Worm (Caenorhabditis elegans) whole organism, L2 larva: ENCODE data around the gene H01M10.1.

Experiments used
- C34F6.9 ChIP-seq: fragments of 150-350 bp; optimal IDR thresholded peaks from 2 replicates; lab custom pipeline; 2014; ENCODE audit warnings: missing biosample characterization, missing genetic modification characterization
- F13H6.1 ChIP-seq: sonication (generic microtip); optimal IDR thresholded peaks from 2 replicates; lab custom pipeline; 2016; ENCODE audit warnings: missing genetic modification characterization, missing compliant biosample characterization
- Y55F3AM.14 ChIP-seq: fragments of 200-800 bp; sonication (Bioruptor generic); optimal IDR thresholded peaks from 2 replicates; lab custom pipeline; 2018; ENCODE audit warnings: mild to moderate bottlenecking, missing genetic modification characterization, missing compliant biosample characterization
- ZK546.5 ChIP-seq: sonication (generic microtip); optimal IDR thresholded peaks from 2 replicates; lab custom pipeline; 2017; ENCODE audit warnings: missing biosample characterization, missing genetic modification characterization
- alr-1 ChIP-seq: fragments of 150-350 bp; optimal IDR thresholded peaks from 2 replicates; lab custom pipeline; 2014; ENCODE audit warnings: missing biosample characterization, missing genetic modification characterization
- aly-2 ChIP-seq: fragments of 150-350 bp; optimal IDR thresholded peaks from 2 replicates; lab custom pipeline; 2014; ENCODE audit warnings: missing biosample characterization, missing genetic modification characterization
- ama-1 ChIP-seq: fragments of 150-350 bp; optimal IDR thresholded peaks from 2 replicates; lab custom pipeline; 2018; ENCODE audit warnings: inconsistent platforms
- blmp-1 ChIP-seq: sonication (generic microtip); optimal IDR thresholded peaks from 2 replicates; lab custom pipeline; 2017; ENCODE audit warnings: missing genetic modification characterization, mild to moderate bottlenecking, missing compliant biosample characterization, antibody characterized with exemption, moderate library complexity; ENCODE audit not compliant: insufficient read depth
- ceh-16 ChIP-seq: fragments of 150-350 bp; optimal IDR thresholded peaks from 2 replicates; lab custom pipeline; 2014; ENCODE audit warnings: missing biosample characterization, missing genetic modification characterization
- ceh-82 ChIP-seq: fragments of 150-350 bp; optimal IDR thresholded peaks from 2 replicates; lab custom pipeline; 2014; ENCODE audit warnings: missing biosample characterization, missing genetic modification characterization
- crh-2 ChIP-seq: sonication (generic microtip); optimal IDR thresholded peaks from 2 replicates; lab custom pipeline; 2017; ENCODE audit warnings: missing biosample characterization, missing genetic modification characterization
- dmd-4 ChIP-seq: sonication (generic microtip); optimal IDR thresholded peaks from 2 replicates; lab custom pipeline; 2017; ENCODE audit warnings: missing biosample characterization, missing genetic modification characterization
- egl-27 ChIP-seq: sonication (generic microtip); optimal IDR thresholded peaks from 3 replicates; lab custom pipeline; 2017; ENCODE audit warnings: missing biosample characterization, missing genetic modification reagents, missing genetic modification characterization
- elt-3 ChIP-seq: sonication (generic microtip); optimal IDR thresholded peaks from 2 replicates; lab custom pipeline; 2017; ENCODE audit warnings: missing biosample characterization, missing genetic modification characterization
- fos-1 ChIP-seq: fragments of 150-350 bp; optimal IDR thresholded peaks from 2 replicates; lab custom pipeline; 2014; ENCODE audit warnings: missing biosample characterization, missing genetic modification characterization
- gmeb-1 ChIP-seq: fragments of 150-350 bp; optimal IDR thresholded peaks from 2 replicates; lab custom pipeline; 2014; ENCODE audit warnings: missing biosample characterization, missing genetic modification characterization
- lin-11 ChIP-seq: fragments of 150-350 bp; sonication (generic microtip); optimal IDR thresholded peaks from 2 replicates; lab custom pipeline; 2014; ENCODE audit warnings: missing biosample characterization, missing genetic modification characterization, inconsistent platforms, mixed read lengths
- lin-13 ChIP-seq: fragments of 150-350 bp; optimal IDR thresholded peaks from 2 replicates; lab custom pipeline; 2014; ENCODE audit warnings: missing biosample characterization, missing genetic modification reagents, missing genetic modification characterization
- lin-39 ChIP-seq: fragments of 150-350 bp; optimal IDR thresholded peaks from 2 replicates; lab custom pipeline; 2014; ENCODE audit warnings: missing biosample characterization, missing genetic modification reagents, missing genetic modification characterization
- lsy-2 ChIP-seq, 2 experiments: fragments of 150-350 bp in 1 of 2; sonication (generic microtip) in 1 of 2; optimal IDR thresholded peaks; 2 replicates each; lab custom pipeline; 2014 to 2017; ENCODE audit warnings: missing biosample characterization in 2 of 2, missing genetic modification characterization in 2 of 2
- mbf-1 ChIP-seq: sonication (generic microtip); optimal IDR thresholded peaks from 2 replicates; lab custom pipeline; 2017; ENCODE audit warnings: missing biosample characterization, missing genetic modification characterization
- mdl-1 ChIP-seq, 2 experiments: fragments of 150-350 bp in 1 of 2; sonication (generic microtip) in 1 of 2; optimal IDR thresholded peaks; 2 replicates each; lab custom pipeline; 2017; ENCODE audit warnings: missing biosample characterization in 2 of 2, missing genetic modification characterization in 2 of 2
- nhr-10 ChIP-seq: sonication (generic microtip); optimal IDR thresholded peaks from 2 replicates; lab custom pipeline; 2017; ENCODE audit warnings: missing biosample characterization, missing genetic modification characterization
- nhr-12 ChIP-seq: fragments of 150-350 bp; optimal IDR thresholded peaks from 2 replicates; lab custom pipeline; 2014; ENCODE audit warnings: missing biosample characterization, missing genetic modification characterization
- nhr-129 ChIP-seq: fragments of 150-350 bp; optimal IDR thresholded peaks from 2 replicates; lab custom pipeline; 2014; ENCODE audit warnings: missing biosample characterization, missing genetic modification characterization
- nhr-25 ChIP-seq: fragments of 150-350 bp; sonication (generic microtip); optimal IDR thresholded peaks from 3 replicates; lab custom pipeline; 2014; ENCODE audit warnings: missing biosample characterization, missing genetic modification characterization
- nhr-6 ChIP-seq: fragments of 150-350 bp; optimal IDR thresholded peaks from 2 replicates; lab custom pipeline; 2014; ENCODE audit warnings: missing biosample characterization, missing genetic modification characterization
- peb-1 ChIP-seq: fragments of 150-350 bp; optimal IDR thresholded peaks from 2 replicates; lab custom pipeline; 2014; ENCODE audit warnings: missing biosample characterization, missing genetic modification characterization
- sem-4 ChIP-seq: fragments of 150-350 bp; optimal IDR thresholded peaks from 2 replicates; lab custom pipeline; 2014; ENCODE audit warnings: missing biosample characterization, missing genetic modification reagents, missing genetic modification characterization
- skn-1 ChIP-seq: sonication (generic microtip); optimal IDR thresholded peaks from 2 replicates; lab custom pipeline; 2017; ENCODE audit warnings: missing biosample characterization, missing genetic modification characterization
- sma-3 ChIP-seq: sonication (generic microtip); optimal IDR thresholded peaks from 2 replicates; lab custom pipeline; 2016; ENCODE audit warnings: missing genetic modification reagents, missing genetic modification characterization, missing compliant biosample characterization
- sma-9 ChIP-seq, 2 experiments: fragments of 150-350 bp in 1 of 2; sonication (generic microtip) in 1 of 2; optimal IDR thresholded peaks; 2 replicates each; lab custom pipeline; 2014 to 2016; ENCODE audit warnings: missing genetic modification characterization in 2 of 2, mild to moderate bottlenecking in 1 of 2, missing biosample characterization in 1 of 2, missing compliant biosample characterization in 1 of 2, missing genetic modification reagents in 1 of 2, moderate library complexity in 1 of 2
- snpc-4 ChIP-seq: fragments of 150-350 bp; optimal IDR thresholded peaks from 2 replicates; lab custom pipeline; 2014; ENCODE audit warnings: missing biosample characterization, missing genetic modification characterization
- unc-55 ChIP-seq: fragments of 150-350 bp; sonication (generic microtip); optimal IDR thresholded peaks from 3 replicates; lab custom pipeline; 2014; ENCODE audit warnings: missing biosample characterization, missing genetic modification reagents, missing genetic modification characterization
- ztf-1 ChIP-seq: fragments of 200-800 bp; sonication (Bioruptor generic); conservative IDR thresholded peaks from 2 replicates; pipeline ENCODE4 v1.3.6; 2022; ENCODE audit warnings: missing genetic modification characterization, missing compliant biosample characterization
- ztf-4 ChIP-seq: fragments of 150-350 bp; optimal IDR thresholded peaks from 2 replicates; lab custom pipeline; 2014; ENCODE audit warnings: missing biosample characterization, missing genetic modification characterization

H01M10.1 gene

ce11 chrX:2583135-2583683, 2.8 kb upstream of the H01M10.1 start:
- TF ChIP-seq nhr-12 (tag; lab: Kevin White, UChicago) (no peak), nhr-25 (tag; lab: Kevin White, UChicago) (peak; percentile 24)

DNA sequence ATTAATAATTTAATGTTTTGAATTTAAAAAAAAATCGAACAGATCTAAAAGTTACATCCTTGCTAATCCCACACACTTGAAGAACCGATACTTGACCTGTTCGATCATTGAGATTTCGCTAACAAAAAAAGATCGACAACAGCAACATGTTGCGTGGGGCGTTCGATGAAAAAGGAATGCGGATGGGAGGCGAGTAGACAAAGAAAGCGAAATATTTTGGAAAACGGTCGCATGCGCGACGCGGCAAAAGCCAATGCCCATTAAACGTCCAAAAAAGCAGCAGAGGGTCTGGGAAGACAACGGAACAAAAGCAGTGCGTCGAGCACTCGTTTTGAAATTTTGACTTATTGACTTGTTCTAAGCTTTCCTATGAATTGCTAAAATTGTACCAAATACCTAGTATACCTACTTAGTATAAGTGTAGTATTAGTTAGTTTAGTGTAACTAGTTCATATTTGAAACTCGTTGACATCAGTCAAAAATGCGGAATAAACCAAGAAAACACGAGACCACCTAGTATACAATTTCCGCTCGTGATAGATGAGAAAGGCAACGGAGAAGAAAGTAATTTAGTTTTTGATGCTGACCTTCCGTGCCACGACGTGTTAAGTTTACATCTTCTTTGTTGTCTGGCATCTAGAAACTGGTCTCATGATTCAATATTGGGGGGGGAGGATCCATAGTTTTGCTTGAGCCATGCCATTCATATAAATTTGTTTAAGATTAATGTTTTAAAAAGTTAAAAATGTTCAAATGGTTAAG, 1.6 kb upstream of the H01M10.1 start:
- TF ChIP-seq sma-3 = peak; percentile 13
- TF ChIP-seq ama-1 (lab: Kevin White, UChicago) = no peak
- TF ChIP-seq nhr-129 (tag; lab: Kevin White, UChicago) = peak; percentile 44
- TF ChIP-seq blmp-1 = peak; percentile 39
- no peak for TF ChIP-seq ceh-82
- no peak for TF ChIP-seq C34F6.9 (tag; lab: Kevin White, UChicago)
- no peak for TF ChIP-seq unc-55
- no peak for TF ChIP-seq fos-1
- no peak for TF ChIP-seq dmd-4 (tag; lab: Kevin White, UChicago)
- TF ChIP-seq lsy-2 (tag; optimal IDR thresholded peaks at IDR 0.05; lab: Kevin White, UChicago) = no peak
- no peak for TF ChIP-seq sem-4 (tag; lab: Kevin White, UChicago)
- TF ChIP-seq nhr-25 (tag; lab: Kevin White, UChicago) = peak; percentile 66
- TF ChIP-seq sma-9 (GFP tag; optimal IDR thresholded peaks at IDR 0.05; lab: Kevin White, UChicago) = peak; percentile 40
- no peak for TF ChIP-seq sma-9 (tag; optimal IDR thresholded peaks at IDR 0.05; lab: Kevin White, UChicago)
- TF ChIP-seq crh-2 (tag; lab: Kevin White, UChicago) = peak; percentile 33

DNA sequence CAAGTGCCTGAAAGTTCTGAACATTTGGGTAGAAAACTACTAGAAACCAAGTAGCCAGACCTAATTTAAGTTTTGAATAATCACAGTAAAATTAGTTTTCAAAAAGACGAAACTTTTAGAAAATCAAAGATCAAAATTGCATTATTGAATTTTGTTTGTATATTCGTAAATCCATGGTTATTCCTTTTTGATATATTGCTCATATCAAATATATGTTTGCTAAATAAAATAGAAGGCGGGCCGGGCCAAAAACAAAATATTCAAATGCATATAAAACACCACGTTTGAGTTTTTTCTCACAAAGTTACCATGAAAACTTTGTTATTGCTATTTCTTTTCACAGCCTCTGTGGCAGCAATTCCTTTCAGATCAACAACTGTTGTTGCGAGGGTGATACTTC, 2.9 kb downstream of the H01M10.1 start, which contains the start of gene ttr-42:
Gene ttr-42 (plus strand): TSS at position 301 of the 400 bp plus-strand sequence.
- TF ChIP-seq peb-1 (tag; lab: Kevin White, UChicago) = no peak
- no peak for TF ChIP-seq fos-1
- no peak for TF ChIP-seq F13H6.1 (tag; lab: Kevin White, UChicago)
- TF ChIP-seq snpc-4 (tag; lab: Kevin White, UChicago) = no peak
- no peak for TF ChIP-seq skn-1
- TF ChIP-seq, all 48 proteins: peak for 0

DNA sequence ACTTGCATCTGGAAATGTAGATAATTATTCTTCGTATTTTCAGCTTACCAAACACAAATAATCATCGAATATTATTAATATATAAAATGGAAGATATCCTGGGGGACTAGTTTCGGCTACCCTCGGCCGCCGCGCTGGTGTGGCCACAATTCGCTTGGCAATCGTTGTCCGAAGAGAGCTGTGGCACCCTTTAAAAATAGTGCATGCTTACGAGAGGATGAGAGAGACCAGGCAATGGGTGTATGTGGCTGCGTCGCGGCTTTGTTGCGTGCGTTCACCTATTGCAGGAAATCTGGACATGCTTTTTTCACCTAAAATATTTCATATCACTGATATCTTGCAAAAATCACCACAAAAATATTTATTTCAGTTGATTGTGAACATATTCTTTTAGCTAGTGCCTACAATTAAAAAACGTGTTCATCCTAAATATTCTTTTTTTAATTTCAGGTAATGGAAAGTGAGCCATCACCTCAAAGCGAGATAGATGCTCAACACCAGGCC, 7.7 kb downstream of the H01M10.1 start, which contains the start of the genes ccd-5 and F52H2.1:
Gene ccd-5 (minus strand): TSS at position 8 of the 504 bp plus-strand sequence.
Gene F52H2.1 (plus strand): TSS at position 454 of the 504 bp plus-strand sequence.
- TF ChIP-seq C34F6.9 (tag; lab: Kevin White, UChicago) (peak; percentile 25), fos-1 (no peak), aly-2 (tag; lab: Kevin White, UChicago) (no peak), egl-27 (tag; lab: Kevin White, UChicago) (no peak), sma-9 (GFP tag; optimal IDR thresholded peaks at IDR 0.05; lab: Kevin White, UChicago) (peak; percentile 23), sma-9 (tag; optimal IDR thresholded peaks at IDR 0.05; lab: Kevin White, UChicago) (no peak), lsy-2 (tag; optimal IDR thresholded peaks at IDR 0.05; lab: Kevin White, UChicago) (peak in 1 of 2 experiments; percentile 24), unc-55 (peak; percentile 59), skn-1 (no peak), lin-13 (no peak), nhr-25 (tag; lab: Kevin White, UChicago) (no peak), nhr-129 (tag; lab: Kevin White, UChicago) (peak; percentile 18), sem-4 (tag; lab: Kevin White, UChicago) (no peak)

DNA sequence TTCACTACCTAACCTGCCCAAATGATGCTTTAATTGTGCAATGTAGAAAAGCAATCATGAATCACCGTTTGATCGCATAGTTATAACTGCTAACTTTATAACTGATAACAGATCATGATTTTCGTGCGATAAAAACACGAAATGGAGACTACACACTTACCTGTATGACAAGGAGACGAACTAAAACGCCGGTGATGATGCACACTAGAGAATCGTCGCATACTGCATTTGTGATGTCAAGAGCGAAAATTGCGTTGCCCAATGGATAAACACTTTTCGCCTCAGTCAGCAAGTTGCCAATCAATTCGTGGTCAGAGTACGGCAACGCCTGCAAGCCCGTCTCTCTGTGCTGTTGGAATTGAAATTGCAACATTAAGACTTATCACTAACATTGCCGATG, 11.3 kb downstream of the H01M10.1 start:
- peak; percentile 99 for TF ChIP-seq fos-1
- no peak for TF ChIP-seq unc-55
- TF ChIP-seq mbf-1 (tag; lab: Kevin White, UChicago) = no peak
- no peak for TF ChIP-seq lin-13
- peak; percentile 26 for TF ChIP-seq gmeb-1 (tag; lab: Kevin White, UChicago)
- peak; percentile 57 for TF ChIP-seq nhr-129 (tag; lab: Kevin White, UChicago)
- TF ChIP-seq nhr-6 = no peak
- no peak for TF ChIP-seq ceh-16
- peak; percentile 60 for TF ChIP-seq sma-9 (GFP tag; optimal IDR thresholded peaks at IDR 0.05; lab: Kevin White, UChicago)
- no peak for TF ChIP-seq sma-9 (tag; optimal IDR thresholded peaks at IDR 0.05; lab: Kevin White, UChicago)
- TF ChIP-seq ZK546.5 (tag; lab: Kevin White, UChicago) = no peak
- no peak for TF ChIP-seq Y55F3AM.14 (GFP tag; lab: Kevin White, UChicago)
- TF ChIP-seq egl-27 (tag; lab: Kevin White, UChicago) = no peak
- no peak for TF ChIP-seq lsy-2 (tag; optimal IDR thresholded peaks at IDR 0.05; lab: Kevin White, UChicago)
- no peak for TF ChIP-seq nhr-25 (tag; lab: Kevin White, UChicago)
- TF ChIP-seq elt-3 (tag; lab: Kevin White, UChicago) = no peak
- no peak for TF ChIP-seq alr-1 (tag; lab: Kevin White, UChicago)
- no peak for TF ChIP-seq ztf-4 (tag; lab: Kevin White, UChicago)
- no peak for TF ChIP-seq ceh-82
- no peak for TF ChIP-seq lin-11 (tag; lab: Kevin White, UChicago)
- no peak for TF ChIP-seq mdl-1 (tag; optimal IDR thresholded peaks at IDR 0.05; lab: Kevin White, UChicago)
- TF ChIP-seq aly-2 (tag; lab: Kevin White, UChicago) = no peak
- peak; percentile 46 for TF ChIP-seq F13H6.1 (tag; lab: Kevin White, UChicago)
- TF ChIP-seq sma-3 = no peak
- TF ChIP-seq nhr-10 (tag; lab: Kevin White, UChicago) = no peak
- no peak for TF ChIP-seq skn-1
- TF ChIP-seq ztf-1 (GFP tag; lab: Robert Waterston, UW) = no peak
- peak; percentile 40 for TF ChIP-seq crh-2 (tag; lab: Kevin White, UChicago)
- no peak for TF ChIP-seq lin-39 (tag; lab: Kevin White, UChicago)
- TF ChIP-seq sem-4 (tag; lab: Kevin White, UChicago) = no peak
